Fruit fly (Drosophila melanogaster) whole organism, embryonic: ENCODE results near the gene RpL34b.

Experiments used
- B-H1 ChIP-seq: fragments of 200-800 bp; sonication (Bioruptor generic); IDR thresholded peaks from 3 replicates; pipeline ENCODE4 v1.3.6; 2022; ENCODE audit warnings: missing biosample characterization, missing genetic modification characterization
- CG10462 ChIP-seq: fragments of 200-800 bp; sonication (Bioruptor generic); optimal IDR thresholded peaks from 2 replicates; lab custom pipeline; 2016; ENCODE audit warnings: missing biosample characterization, missing genetic modification characterization
- CG10543 ChIP-seq: fragments of 200-800 bp; sonication (Bioruptor generic); optimal IDR thresholded peaks from 3 replicates; lab custom pipeline; 2017; ENCODE audit warnings: missing biosample characterization, mild to moderate bottlenecking, missing genetic modification characterization, moderate library complexity
- CG12071 ChIP-seq: fragments of 200-800 bp; sonication (Bioruptor generic); optimal IDR thresholded peaks from 3 replicates; lab custom pipeline; 2018; ENCODE audit warnings: missing biosample characterization, mild to moderate bottlenecking, missing genetic modification characterization
- CG13287 ChIP-seq: fragments of 200-800 bp; sonication (Bioruptor generic); IDR thresholded peaks from 2 replicates; pipeline ENCODE4 v1.3.6; 2022; ENCODE audit warnings: missing biosample characterization, missing genetic modification characterization; ENCODE audit not compliant: partially characterized antibody
- CG13775 ChIP-seq: fragments of 200-800 bp; sonication (Bioruptor generic); optimal IDR thresholded peaks from 3 replicates; lab custom pipeline; 2017; ENCODE audit warnings: missing biosample characterization, mild to moderate bottlenecking, missing genetic modification characterization
- CG14667 ChIP-seq: fragments of 200-800 bp; sonication (Bioruptor generic); IDR thresholded peaks from 2 replicates; pipeline ENCODE4 v1.3.6; 2022; ENCODE audit warnings: missing biosample characterization, missing genetic modification characterization
- CG14710 ChIP-seq: fragments of 200-800 bp; sonication (Bioruptor generic); optimal IDR thresholded peaks from 3 replicates; lab custom pipeline; 2019; ENCODE audit warnings: missing biosample characterization, mild to moderate bottlenecking, missing genetic modification characterization, moderate library complexity
- CG17385 ChIP-seq: fragments of 200-800 bp; sonication (Bioruptor generic); optimal IDR thresholded peaks from 3 replicates; lab custom pipeline; 2018; ENCODE audit warnings: missing biosample characterization, mild to moderate bottlenecking, missing genetic modification characterization
- CG2889 ChIP-seq: fragments of 200-800 bp; sonication (Bioruptor generic); IDR thresholded peaks from 3 replicates; pipeline ENCODE4 v1.3.6; 2022; ENCODE audit warnings: missing biosample characterization, missing genetic modification characterization
- CG30020 ChIP-seq: fragments of 200-800 bp; optimal IDR thresholded peaks from 2 replicates; lab custom pipeline; 2019; ENCODE audit warnings: missing biosample characterization, mild to moderate bottlenecking, missing genetic modification characterization, moderate library complexity
- CG30403 ChIP-seq: fragments of 200-800 bp; sonication (Bioruptor generic); optimal IDR thresholded peaks from 3 replicates; lab custom pipeline; 2016; ENCODE audit warnings: missing biosample characterization, missing genetic modification characterization
- CG34224 ChIP-seq: fragments of 200-800 bp; sonication (Bioruptor generic); IDR thresholded peaks from 3 replicates; pipeline ENCODE4 v1.3.6; 2022; ENCODE audit warnings: missing biosample characterization, missing genetic modification characterization; ENCODE audit not compliant: partially characterized antibody
- CG4282 ChIP-seq: fragments of 200-800 bp; sonication (Bioruptor generic); optimal IDR thresholded peaks from 2 replicates; lab custom pipeline; 2016; ENCODE audit warnings: missing biosample characterization, missing genetic modification characterization
- CG5245 ChIP-seq: fragments of 200-800 bp; sonication (Bioruptor generic); optimal IDR thresholded peaks from 3 replicates; lab custom pipeline; 2016; ENCODE audit warnings: missing biosample characterization, missing genetic modification characterization
- CG6854 ChIP-seq: fragments of 200-800 bp; sonication (Bioruptor generic); optimal IDR thresholded peaks from 3 replicates; lab custom pipeline; 2017; ENCODE audit warnings: missing biosample characterization, mild to moderate bottlenecking, missing genetic modification characterization
- CG7839 ChIP-seq: fragments of 200-800 bp; sonication (Bioruptor generic); optimal IDR thresholded peaks from 3 replicates; lab custom pipeline; 2018; ENCODE audit warnings: missing biosample characterization, mild to moderate bottlenecking, missing genetic modification characterization, moderate library complexity
- CG9932 ChIP-seq: fragments of 200-800 bp; sonication (Bioruptor generic); IDR thresholded peaks from 2 replicates; pipeline ENCODE4 v1.3.6; 2022; ENCODE audit warnings: missing biosample characterization, missing genetic modification characterization
- CTCF ChIP-seq: fragments of 200-800 bp; sonication (Bioruptor generic); optimal IDR thresholded peaks from 2 replicates; lab custom pipeline; 2017; ENCODE audit warnings: missing biosample characterization, mild to moderate bottlenecking, missing genetic modification characterization, moderate library complexity
- HLH54F ChIP-seq: fragments of 200-800 bp; sonication (Bioruptor generic); optimal IDR thresholded peaks from 3 replicates; lab custom pipeline; 2016; ENCODE audit warnings: missing biosample characterization, missing genetic modification characterization
- Hand ChIP-seq: fragments of 200-800 bp; sonication (Bioruptor generic); optimal IDR thresholded peaks from 2 replicates; lab custom pipeline; 2017; ENCODE audit warnings: mild to moderate bottlenecking, missing biosample characterization, missing genetic modification reagents, missing genetic modification characterization
- Hr3 ChIP-seq: fragments of 200-800 bp; sonication (Bioruptor generic); optimal IDR thresholded peaks from 3 replicates; lab custom pipeline; 2016; ENCODE audit warnings: missing biosample characterization, missing genetic modification characterization
- Jarid2 ChIP-seq: fragments of 200-800 bp; sonication (Bioruptor generic); optimal IDR thresholded peaks from 3 replicates; lab custom pipeline; 2017; ENCODE audit warnings: mild to moderate bottlenecking, missing biosample characterization, missing genetic modification reagents, missing genetic modification characterization
- Med ChIP-seq: fragments of 200-800 bp; sonication (Bioruptor generic); peaks from one replicate; lab custom pipeline; 2016; ENCODE audit warnings: missing biosample characterization, missing genetic modification characterization, mild to moderate bottlenecking, inconsistent platforms, moderate library complexity
- NC2α ChIP-seq: fragments of 200-800 bp; sonication (Bioruptor generic); optimal IDR thresholded peaks from 2 replicates; lab custom pipeline; 2016; ENCODE audit warnings: missing biosample characterization, missing genetic modification characterization
- NK7.1 ChIP-seq: fragments of 200-800 bp; sonication (Bioruptor generic); optimal IDR thresholded peaks from 3 replicates; lab custom pipeline; 2016; ENCODE audit warnings: missing biosample characterization, missing genetic modification characterization
- Nf-YC ChIP-seq: fragments of 200-800 bp; optimal IDR thresholded peaks from 3 replicates; lab custom pipeline; 2019; ENCODE audit warnings: missing biosample characterization, mild to moderate bottlenecking, missing genetic modification characterization, moderate library complexity
- Rfx ChIP-seq: fragments of 200-800 bp; sonication (Bioruptor generic); IDR thresholded peaks from 2 replicates; pipeline ENCODE4 v1.3.6; 2022; ENCODE audit warnings: missing biosample characterization, missing genetic modification characterization
- Stat92E ChIP-seq, 3 experiments: fragments of >200 bp in 2 of 3; fragments of 200-800 bp in 1 of 3; sonication (Bioruptor generic) in 1 of 3; optimal IDR thresholded peaks; 2 replicates each; lab custom pipeline; 2017 to 2019; ENCODE audit warnings: missing biosample characterization in 3 of 3, missing genetic modification characterization in 3 of 3, mild to moderate bottlenecking in 1 of 3, moderate library complexity in 1 of 3
- Tbp ChIP-seq: fragments of >200 bp; optimal IDR thresholded peaks from 2 replicates; lab custom pipeline; 2018; ENCODE audit warnings: missing biosample characterization, missing genetic modification characterization
- Xrp1 ChIP-seq: fragments of 200-800 bp; sonication (Bioruptor generic); IDR thresholded peaks from 2 replicates; pipeline ENCODE4 v1.3.6; 2022; ENCODE audit warnings: missing biosample characterization, missing genetic modification characterization
- ab ChIP-seq: fragments of 200-800 bp; sonication (Bioruptor generic); optimal IDR thresholded peaks from 2 replicates; lab custom pipeline; 2016; ENCODE audit warnings: missing biosample characterization, missing genetic modification characterization
- al ChIP-seq: fragments of 200-800 bp; sonication (Bioruptor generic); IDR thresholded peaks from 2 replicates; pipeline ENCODE4 v1.3.6; 2022; ENCODE audit warnings: missing biosample characterization, missing genetic modification characterization
- bbx ChIP-seq: fragments of 200-800 bp; sonication (Bioruptor generic); IDR thresholded peaks from 2 replicates; pipeline ENCODE4 v1.3.6; 2022; ENCODE audit warnings: missing biosample characterization, missing genetic modification characterization; ENCODE audit not compliant: partially characterized antibody
- cato ChIP-seq: fragments of 200-800 bp; sonication (Bioruptor generic); optimal IDR thresholded peaks from 2 replicates; lab custom pipeline; 2016; ENCODE audit warnings: missing biosample characterization, missing genetic modification characterization, borderline replicate concordance
- dan ChIP-seq: fragments of 200-800 bp; sonication (Bioruptor generic); IDR thresholded peaks from 2 replicates; pipeline ENCODE4 v1.3.6; 2022; ENCODE audit warnings: missing biosample characterization, missing genetic modification characterization
- dysf ChIP-seq: fragments of 200-800 bp; sonication (Bioruptor generic); IDR thresholded peaks from 3 replicates; pipeline ENCODE4 v1.3.6; 2022; ENCODE audit warnings: missing biosample characterization, missing genetic modification characterization
- eyg ChIP-seq: fragments of 200-800 bp; sonication (Bioruptor generic); optimal IDR thresholded peaks from 3 replicates; lab custom pipeline; 2016; ENCODE audit warnings: missing biosample characterization, missing genetic modification characterization
- grau ChIP-seq: fragments of 200-800 bp; optimal IDR thresholded peaks from 3 replicates; lab custom pipeline; 2019; ENCODE audit warnings: missing biosample characterization, mild to moderate bottlenecking, missing genetic modification characterization, moderate library complexity
- her ChIP-seq: fragments of 200-800 bp; sonication (Bioruptor generic); optimal IDR thresholded peaks from 2 replicates; lab custom pipeline; 2016; ENCODE audit warnings: missing biosample characterization, missing genetic modification characterization
- lola ChIP-seq, 3 experiments: fragments of >200 bp in 2 of 3; fragments of 200-800 bp in 1 of 3; sonication (Bioruptor generic) in 1 of 3; optimal IDR thresholded peaks; 2 replicates each; lab custom pipeline; 2017 to 2019; ENCODE audit warnings: missing biosample characterization in 3 of 3, missing genetic modification characterization in 3 of 3, mild to moderate bottlenecking in 1 of 3, moderate library complexity in 1 of 3
- nerfin-1 ChIP-seq: fragments of 200-800 bp; sonication (Bioruptor generic); optimal IDR thresholded peaks from 3 replicates; lab custom pipeline; 2019; ENCODE audit warnings: missing biosample characterization, mild to moderate bottlenecking, missing genetic modification characterization, moderate library complexity
- nerfin-2 ChIP-seq: fragments of 200-800 bp; sonication (Bioruptor generic); IDR thresholded peaks from 2 replicates; pipeline ENCODE4 v1.3.6; 2022; ENCODE audit warnings: missing biosample characterization, missing genetic modification characterization; ENCODE audit not compliant: partially characterized antibody
- nmo ChIP-seq: fragments of 200-800 bp; sonication (Bioruptor generic); optimal IDR thresholded peaks from 2 replicates; lab custom pipeline; 2018; ENCODE audit warnings: missing biosample characterization, mild to moderate bottlenecking, missing genetic modification characterization, moderate library complexity
- pum ChIP-seq: fragments of 200-800 bp; sonication (Bioruptor generic); optimal IDR thresholded peaks from 2 replicates; lab custom pipeline; 2016; ENCODE audit warnings: missing biosample characterization, missing genetic modification characterization
- sob ChIP-seq: fragments of 200-800 bp; sonication (Bioruptor generic); IDR thresholded peaks from 2 replicates; pipeline ENCODE4 v1.3.6; 2022; ENCODE audit warnings: missing biosample characterization, missing genetic modification characterization
- sug ChIP-seq: fragments of 200-800 bp; optimal IDR thresholded peaks from 2 replicates; lab custom pipeline; 2019; ENCODE audit warnings: missing biosample characterization, mild to moderate bottlenecking, missing genetic modification characterization, moderate library complexity
- trem ChIP-seq: fragments of 200-800 bp; optimal IDR thresholded peaks from 3 replicates; lab custom pipeline; 2019; ENCODE audit warnings: missing biosample characterization, mild to moderate bottlenecking, missing genetic modification characterization, moderate library complexity
- vfl ChIP-seq: fragments of 200-800 bp; sonication (Bioruptor generic); optimal IDR thresholded peaks from 2 replicates; lab custom pipeline; 2016; ENCODE audit warnings: missing biosample characterization, missing genetic modification characterization
- zen ChIP-seq: fragments of 200-800 bp; sonication (Bioruptor generic); optimal IDR thresholded peaks from 3 replicates; lab custom pipeline; 2018; ENCODE audit warnings: missing biosample characterization, mild to moderate bottlenecking, missing genetic modification characterization, moderate library complexity

The RpL34b gene

dm6 chr3R:9420439-9421234 is 19.6 kb upstream of the RpL34b start (continued):
- TF ChIP-seq her (GFP tag; lab: Kevin White, UChicago) = no peak
- no peak for TF ChIP-seq CG5245
- no peak for TF ChIP-seq Jarid2 (GFP tag; lab: Kevin White, UChicago)
- TF ChIP-seq Med (GFP tag; lab: Kevin White, UChicago) = peak; percentile 74
- no peak for TF ChIP-seq Tbp (GFP tag; lab: Kevin White, UChicago)
- no peak for TF ChIP-seq dan
- no peak for TF ChIP-seq Hr3 (GFP tag; lab: Kevin White, UChicago)
- no peak for TF ChIP-seq sug (tag; lab: Kevin White, UChicago)
- TF ChIP-seq CG13775 = no peak
- TF ChIP-seq nerfin-2 (GFP tag; lab: Robert Waterston, UW) = no peak
- no peak for TF ChIP-seq HLH54F
- TF ChIP-seq CG10462 (GFP tag; lab: Kevin White, UChicago) = no peak
- no peak for TF ChIP-seq trem (tag; lab: Kevin White, UChicago)
- no peak for TF ChIP-seq zen (tag; lab: Kevin White, UChicago)
- no peak for TF ChIP-seq CG14710 (tag; lab: Kevin White, UChicago)
- no peak for TF ChIP-seq al (GFP tag; lab: Robert Waterston, UW)
- TF ChIP-seq sob (GFP tag; lab: Robert Waterston, UW) = no peak
- TF ChIP-seq lola (GFP tag; optimal IDR thresholded peaks at IDR 0.05; lab: Kevin White, UChicago) = no peak
- no peak for TF ChIP-seq NK7.1 (GFP tag; lab: Kevin White, UChicago)
- no peak for TF ChIP-seq ab
- no peak for TF ChIP-seq CG9932 (GFP tag; lab: Robert Waterston, UW)
- TF ChIP-seq CG10543 (GFP tag; lab: Kevin White, UChicago) = no peak
- no peak for TF ChIP-seq B-H1
- no peak for TF ChIP-seq CG30020
- no peak for TF ChIP-seq CG2889 (GFP tag; lab: Robert Waterston, UW)
- no peak for TF ChIP-seq Hand
- TF ChIP-seq Xrp1 (GFP tag; lab: Robert Waterston, UW) = peak; percentile 45; the same call in 1 of the 2 replicates
- peak; percentile 4 for TF ChIP-seq CG7839 (tag; lab: Kevin White, UChicago)
- no peak for TF ChIP-seq pum (GFP tag; lab: Kevin White, UChicago)
- TF ChIP-seq Rfx = no peak
- TF ChIP-seq CTCF (GFP tag; lab: Kevin White, UChicago) = no peak
- TF ChIP-seq grau (tag; lab: Kevin White, UChicago) = no peak
- no peak for TF ChIP-seq nerfin-1 (tag; lab: Kevin White, UChicago)
- no peak for TF ChIP-seq eyg (GFP tag; lab: Kevin White, UChicago)
- no peak for TF ChIP-seq vfl (GFP tag; lab: Kevin White, UChicago)
- no peak for TF ChIP-seq CG30403 (GFP tag; lab: Kevin White, UChicago)
- no peak for TF ChIP-seq NC2α (GFP tag; lab: Kevin White, UChicago)
- no peak for TF ChIP-seq CG14667
- no peak for TF ChIP-seq CG34224 (GFP tag; lab: Robert Waterston, UW)
- TF ChIP-seq CG12071 (GFP tag; lab: Kevin White, UChicago) = no peak
- TF ChIP-seq CG17385 (GFP tag; lab: Kevin White, UChicago) = no peak
- no peak for TF ChIP-seq nmo (GFP tag; lab: Kevin White, UChicago)
- TF ChIP-seq CG6854 = no peak
- TF ChIP-seq CG4282 (GFP tag; lab: Kevin White, UChicago) = no peak
- TF ChIP-seq bbx (GFP tag; lab: Robert Waterston, UW) = no peak
- TF ChIP-seq cato (GFP tag; lab: Kevin White, UChicago) = no peak
- no peak for TF ChIP-seq CG13287 (GFP tag; lab: Robert Waterston, UW)
- no peak for TF ChIP-seq Nf-YC (tag; lab: Kevin White, UChicago)
- TF ChIP-seq Stat92E (GFP tag; optimal IDR thresholded peaks at IDR 0.05; lab: Kevin White, UChicago) = no peak
- no peak for TF ChIP-seq dysf
